Worm (Caenorhabditis elegans) whole organism, L4 larva: ENCODE data around the gene Y64G10A.10.

ENCODE experiments used
- F10B5.3 ChIP-seq: sonication (generic microtip); optimal IDR thresholded peaks from 2 replicates; lab custom pipeline; 2016; ENCODE audit warnings: mild to moderate bottlenecking, missing genetic modification characterization, missing compliant biosample characterization
- T26A8.4 ChIP-seq: fragments of 200-800 bp; sonication (Bioruptor generic); IDR thresholded peaks from 2 replicates; pipeline ENCODE4 v1.3.6; 2022; ENCODE audit warnings: missing genetic modification characterization, missing compliant biosample characterization
- Y75B8A.6 ChIP-seq: fragments of 200-800 bp; sonication (Bioruptor generic); IDR thresholded peaks from 2 replicates; pipeline ENCODE4 v1.3.6; 2022; ENCODE audit warnings: missing genetic modification reagents, missing genetic modification characterization, missing compliant biosample characterization
- aha-1 ChIP-seq: fragments of 150-350 bp; peaks from one replicate; lab custom pipeline; 2014; ENCODE audit warnings: missing biosample characterization, missing genetic modification characterization
- attf-4 ChIP-seq: sonication (generic microtip); optimal IDR thresholded peaks from 3 replicates; lab custom pipeline; 2017; ENCODE audit warnings: missing biosample characterization, missing genetic modification characterization
- ceh-44 ChIP-seq: fragments of 200-800 bp; sonication (Bioruptor generic); IDR thresholded peaks from 2 replicates; pipeline ENCODE4 v1.3.6; 2022; ENCODE audit warnings: missing genetic modification reagents, missing genetic modification characterization, missing compliant biosample characterization
- ceh-62 ChIP-seq: sonication (generic microtip); optimal IDR thresholded peaks from 2 replicates; lab custom pipeline; 2017; ENCODE audit warnings: missing biosample characterization, missing genetic modification characterization
- ces-1 ChIP-seq: fragments of 150-350 bp; sonication (generic microtip); optimal IDR thresholded peaks from 4 replicates; lab custom pipeline; 2014; ENCODE audit warnings: missing biosample characterization, missing genetic modification reagents, missing genetic modification characterization
- ctbp-1 ChIP-seq: fragments of 200-800 bp; sonication (Bioruptor generic); IDR thresholded peaks from 2 replicates; pipeline ENCODE4 v1.3.6; 2022; ENCODE audit warnings: missing genetic modification reagents, missing genetic modification characterization, missing compliant biosample characterization
- daf-12 ChIP-seq: fragments of 150-350 bp; optimal IDR thresholded peaks from 2 replicates; lab custom pipeline; 2014; ENCODE audit warnings: missing biosample characterization, missing genetic modification reagents, missing genetic modification characterization
- dpl-1 ChIP-seq: fragments of 150-350 bp; optimal IDR thresholded peaks from 2 replicates; lab custom pipeline; 2014; ENCODE audit warnings: missing biosample characterization, missing genetic modification reagents, missing genetic modification characterization
- egl-27 ChIP-seq: sonication (generic microtip); optimal IDR thresholded peaks from 3 replicates; lab custom pipeline; 2017; ENCODE audit warnings: missing biosample characterization, missing genetic modification reagents, missing genetic modification characterization
- egl-43 ChIP-seq: fragments of 200-800 bp; sonication (Bioruptor generic); IDR thresholded peaks from 2 replicates; pipeline ENCODE4 v1.3.6; 2022; ENCODE audit warnings: missing genetic modification reagents, missing genetic modification characterization, missing compliant biosample characterization
- hmg-1.1 ChIP-seq: fragments of 200-800 bp; sonication (Bioruptor generic); IDR thresholded peaks from 2 replicates; pipeline ENCODE4 v1.3.6; 2022; ENCODE audit warnings: missing genetic modification reagents, missing genetic modification characterization, missing compliant biosample characterization
- jun-1 ChIP-seq: fragments of 150-350 bp; optimal IDR thresholded peaks from 2 replicates; lab custom pipeline; 2014; ENCODE audit warnings: missing biosample characterization, missing genetic modification reagents, missing genetic modification characterization
- lin-13 ChIP-seq: fragments of 150-350 bp; optimal IDR thresholded peaks from 2 replicates; lab custom pipeline; 2014; ENCODE audit warnings: missing biosample characterization, missing genetic modification reagents, missing genetic modification characterization
- lin-29 ChIP-seq: fragments of 200-800 bp; sonication (Bioruptor generic); IDR thresholded peaks from 2 replicates; pipeline ENCODE4 v1.3.6; 2022; ENCODE audit warnings: missing genetic modification reagents, missing genetic modification characterization, missing compliant biosample characterization
- lin-38 ChIP-seq: fragments of 200-800 bp; sonication (Bioruptor generic); IDR thresholded peaks from 2 replicates; pipeline ENCODE4 v1.3.6; 2022; ENCODE audit warnings: missing genetic modification reagents, missing genetic modification characterization, missing compliant biosample characterization
- lin-39 ChIP-seq: fragments of 150-350 bp; optimal IDR thresholded peaks from 2 replicates; lab custom pipeline; 2014; ENCODE audit warnings: missing biosample characterization, missing genetic modification reagents, missing genetic modification characterization
- madf-5 ChIP-seq, 2 experiments: fragments of 200-800 bp; sonication (Bioruptor generic); IDR thresholded peaks; 2 replicates each; pipeline ENCODE4 v1.3.6; 2022; ENCODE audit warnings: missing compliant biosample characterization in 2 of 2, missing genetic modification characterization in 2 of 2
- mdl-1 ChIP-seq, 2 experiments: fragments of 150-350 bp in 1 of 2; sonication (generic microtip) in 1 of 2; optimal IDR thresholded peaks; 2 replicates each; lab custom pipeline; 2014 to 2017; ENCODE audit warnings: missing biosample characterization in 2 of 2, missing genetic modification characterization in 2 of 2
- mep-1 ChIP-seq: fragments of 150-350 bp; sonication (generic microtip); optimal IDR thresholded peaks from 3 replicates; lab custom pipeline; 2014; ENCODE audit warnings: missing biosample characterization, missing genetic modification characterization
- mxl-2 ChIP-seq: fragments of 200-800 bp; sonication (Bioruptor generic); conservative IDR thresholded peaks from 2 replicates; pipeline ENCODE4 v1.3.6; 2022; ENCODE audit warnings: missing genetic modification reagents, missing genetic modification characterization, missing compliant biosample characterization
- mxl-3 ChIP-seq: fragments of 200-800 bp; sonication (Bioruptor generic); optimal IDR thresholded peaks from 2 replicates; lab custom pipeline; 2018; ENCODE audit warnings: mild to moderate bottlenecking, missing genetic modification characterization, missing compliant biosample characterization
- nhr-10 ChIP-seq: fragments of 150-350 bp; optimal IDR thresholded peaks from 2 replicates; lab custom pipeline; 2014; ENCODE audit warnings: missing biosample characterization, missing genetic modification characterization
- nhr-11 ChIP-seq: fragments of 150-350 bp; optimal IDR thresholded peaks from 2 replicates; lab custom pipeline; 2014; ENCODE audit warnings: missing biosample characterization, missing genetic modification characterization
- nhr-41 ChIP-seq: fragments of 200-800 bp; sonication (Bioruptor generic); IDR thresholded peaks from 2 replicates; pipeline ENCODE4 v1.3.6; 2022; ENCODE audit warnings: missing genetic modification reagents, missing genetic modification characterization, missing compliant biosample characterization
- nhr-42 ChIP-seq: fragments of 200-800 bp; sonication (Bioruptor generic); IDR thresholded peaks from 2 replicates; pipeline ENCODE4 v1.3.6; 2022; ENCODE audit warnings: missing genetic modification characterization, missing compliant biosample characterization
- nhr-6 ChIP-seq: fragments of 150-350 bp; optimal IDR thresholded peaks from 2 replicates; lab custom pipeline; 2014; ENCODE audit warnings: missing biosample characterization, missing genetic modification characterization
- nhr-76 ChIP-seq: fragments of 150-350 bp; optimal IDR thresholded peaks from 2 replicates; lab custom pipeline; 2014; ENCODE audit warnings: missing biosample characterization, missing genetic modification characterization
- pqm-1 ChIP-seq: sonication (generic microtip); optimal IDR thresholded peaks from 2 replicates; lab custom pipeline; 2017; ENCODE audit warnings: missing biosample characterization, missing genetic modification characterization
- sdz-12 ChIP-seq: fragments of 200-800 bp; sonication (Bioruptor generic); optimal IDR thresholded peaks from 2 replicates; lab custom pipeline; 2018; ENCODE audit warnings: mild to moderate bottlenecking, missing genetic modification characterization, missing compliant biosample characterization
- set-16 ChIP-seq: fragments of 200-800 bp; sonication (Bioruptor generic); IDR thresholded peaks from 2 replicates; pipeline ENCODE4 v1.3.6; 2022; ENCODE audit warnings: missing genetic modification reagents, missing genetic modification characterization, missing compliant biosample characterization
- skn-1 ChIP-seq: fragments of 150-350 bp; optimal IDR thresholded peaks from 2 replicates; lab custom pipeline; 2014; ENCODE audit warnings: missing biosample characterization, missing genetic modification characterization
- snpc-1.2 ChIP-seq: fragments of 200-800 bp; sonication (Bioruptor generic); IDR thresholded peaks from 2 replicates; pipeline ENCODE4 v1.3.6; 2022; ENCODE audit warnings: missing genetic modification reagents, missing genetic modification characterization, missing compliant biosample characterization
- spr-1 ChIP-seq: sonication (generic microtip); optimal IDR thresholded peaks from 2 replicates; lab custom pipeline; 2016; ENCODE audit warnings: mild to moderate bottlenecking, missing genetic modification characterization, missing compliant biosample characterization
- tag-97 ChIP-seq: fragments of 200-800 bp; sonication (Bioruptor generic); IDR thresholded peaks from 2 replicates; pipeline ENCODE4 v1.3.6; 2022; ENCODE audit warnings: missing genetic modification characterization, missing compliant biosample characterization
- unc-130 ChIP-seq: sonication (generic microtip); optimal IDR thresholded peaks from 2 replicates; lab custom pipeline; 2016; ENCODE audit warnings: missing genetic modification reagents, missing genetic modification characterization, missing compliant biosample characterization
- unc-62 ChIP-seq, 3 experiments: fragments of 150-350 bp in 1 of 3; sonication (generic microtip); optimal IDR thresholded peaks in 2 of 3; peaks in 1 of 3; 1 replicate in 1 of 3; 2 replicates in 2 of 3; lab custom pipeline; 2014 to 2017; ENCODE audit warnings: missing biosample characterization in 3 of 3, missing genetic modification characterization in 3 of 3, missing genetic modification reagents in 3 of 3, missing genotype in 1 of 3
- vab-7 ChIP-seq: fragments of 200-800 bp; sonication (Bioruptor generic); IDR thresholded peaks from 2 replicates; pipeline ENCODE4 v1.3.6; 2022; ENCODE audit warnings: missing genetic modification reagents, missing genetic modification characterization, missing compliant biosample characterization
- zfp-2 ChIP-seq: sonication (generic microtip); optimal IDR thresholded peaks from 2 replicates; lab custom pipeline; 2016; ENCODE audit warnings: mild to moderate bottlenecking, missing genetic modification characterization, missing compliant biosample characterization
- zfp-3 ChIP-seq: fragments of 200-800 bp; sonication (Bioruptor generic); conservative IDR thresholded peaks from 2 replicates; pipeline ENCODE4 v1.3.6; 2022; ENCODE audit warnings: missing genetic modification reagents, missing genetic modification characterization, missing compliant biosample characterization
- zip-11 ChIP-seq: fragments of 200-800 bp; sonication (Bioruptor generic); IDR thresholded peaks from 2 replicates; pipeline ENCODE4 v1.3.6; 2022; ENCODE audit warnings: missing genetic modification characterization, missing compliant biosample characterization

Gene Y64G10A.10

DNA sequence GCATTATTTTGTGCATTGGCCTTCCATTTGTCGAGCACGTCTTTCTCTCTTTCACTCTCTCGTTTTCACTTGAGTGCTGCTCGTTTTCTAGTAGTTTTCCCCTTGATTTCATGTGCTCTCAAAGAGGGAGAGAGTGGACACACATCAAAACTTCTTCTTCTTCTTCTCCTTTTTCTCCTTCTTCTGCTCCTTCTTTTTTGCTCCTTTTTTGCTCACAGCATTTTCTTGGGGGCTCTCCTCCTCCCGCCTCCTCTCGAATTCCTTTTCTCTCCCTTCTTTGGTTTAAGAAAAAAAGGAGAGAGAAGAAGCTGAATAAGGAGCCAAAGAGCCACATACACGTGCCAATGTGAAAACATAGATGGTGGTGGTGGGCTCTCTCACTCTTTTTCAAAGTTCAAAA, 31.3 kb upstream of the Y64G10A.10 start (continued):
- no peak for TF ChIP-seq nhr-6 (tag; lab: Kevin White, UChicago)
- no peak for TF ChIP-seq mxl-3 (GFP tag; lab: Kevin White, UChicago)
- TF ChIP-seq ces-1 (GFP tag; lab: Kevin White, UChicago), result no peak
- no peak for TF ChIP-seq egl-43 (GFP tag; lab: Robert Waterston, UW)
- TF ChIP-seq pqm-1 (tag; lab: Kevin White, UChicago), result no peak
- no peak for TF ChIP-seq snpc-1.2 (GFP tag; lab: Robert Waterston, UW)
- TF ChIP-seq nhr-42, result no peak
- no peak for TF ChIP-seq skn-1
- TF ChIP-seq nhr-11 (tag; lab: Kevin White, UChicago), result peak; percentile 7
- 0 out of 2 replicates have a peak, but pooled peaks have one; percentile 61 for TF ChIP-seq ctbp-1
- no peak for TF ChIP-seq egl-27 (tag; lab: Kevin White, UChicago)
- no peak for TF ChIP-seq lin-29 (GFP tag; lab: Robert Waterston, UW)
- TF ChIP-seq madf-5 (GFP tag; IDR thresholded peaks at IDR 0.05; lab: Robert Waterston, UW), result no peak
- no peak for TF ChIP-seq zfp-3 (GFP tag; lab: Robert Waterston, UW)
- TF ChIP-seq unc-130, result no peak
- TF ChIP-seq vab-7 (GFP tag; lab: Robert Waterston, UW), result no peak
- no peak for TF ChIP-seq dpl-1 (GFP tag; lab: Kevin White, UChicago)
- TF ChIP-seq tag-97 (GFP tag; lab: Robert Waterston, UW), result no peak
- TF ChIP-seq set-16 (GFP tag; lab: Robert Waterston, UW), result no peak
- no peak for TF ChIP-seq ceh-62
- no peak for TF ChIP-seq nhr-41 (GFP tag; lab: Robert Waterston, UW)
- no peak for TF ChIP-seq F10B5.3 (tag; lab: Kevin White, UChicago)
- peak; percentile 54 for TF ChIP-seq mep-1 (tag; lab: Kevin White, UChicago)
- no peak for TF ChIP-seq spr-1 (tag; lab: Kevin White, UChicago)
- TF ChIP-seq unc-62 (GFP tag; optimal IDR thresholded peaks at IDR 0.05 in 1 of 2; lab: Kevin White, UChicago), result peak in 1 of 2 experiments; percentile 52
- TF ChIP-seq unc-62 (tag; optimal IDR thresholded peaks at IDR 0.05; lab: Kevin White, UChicago), result no peak
- no peak for TF ChIP-seq attf-4 (tag; lab: Kevin White, UChicago)
- TF ChIP-seq lin-39 (tag; lab: Kevin White, UChicago), result no peak
- no peak for TF ChIP-seq lin-13 (GFP tag; lab: Kevin White, UChicago)
- TF ChIP-seq sdz-12 (GFP tag; lab: Kevin White, UChicago), result no peak
- no peak for TF ChIP-seq lin-38 (GFP tag; lab: Robert Waterston, UW)
- peak; percentile 49 to 92 for TF ChIP-seq mdl-1 (tag; optimal IDR thresholded peaks at IDR 0.05; lab: Kevin White, UChicago)
- TF ChIP-seq jun-1, result no peak
- no peak for TF ChIP-seq mxl-2
- no peak for TF ChIP-seq ceh-44
- TF ChIP-seq hmg-1.1, result peak; percentile 44; the same call in 1 of the 2 replicates
- no peak for TF ChIP-seq nhr-10 (tag; lab: Kevin White, UChicago)
- TF ChIP-seq Y75B8A.6 (GFP tag; lab: Robert Waterston, UW), result no peak
- TF ChIP-seq zfp-2, result no peak
- no peak for TF ChIP-seq T26A8.4

DNA sequence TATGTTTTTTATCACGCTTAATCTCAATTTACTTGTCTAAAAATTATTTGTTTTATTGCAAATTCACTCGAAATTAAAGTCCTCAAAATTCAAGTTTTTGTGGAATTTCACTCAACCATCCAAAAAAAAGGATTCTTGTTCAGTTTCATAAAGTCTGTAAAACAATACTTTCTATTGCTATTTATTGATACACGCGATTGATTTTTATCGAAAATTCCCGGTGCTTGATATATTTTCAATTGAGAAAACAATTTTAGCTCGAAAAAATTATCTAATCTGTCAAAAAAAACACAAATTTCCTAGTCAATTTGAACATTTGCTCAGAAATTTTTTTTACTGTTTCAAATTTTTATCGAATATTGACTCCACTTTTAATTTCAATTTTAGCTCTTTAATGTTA, 28.7 kb upstream of the Y64G10A.10 start:
- peak; percentile 94 for TF ChIP-seq aha-1
- no peak for TF ChIP-seq pqm-1 (tag; lab: Kevin White, UChicago)
- TF ChIP-seq, all 104 proteins: peak for 1

- no peak for TF ChIP-seq nhr-10 (tag; lab: Kevin White, UChicago)
- no peak for TF ChIP-seq daf-12 (tag; lab: Kevin White, UChicago)
- TF ChIP-seq nhr-76 (tag; lab: Kevin White, UChicago), result no peak
- no peak for TF ChIP-seq sdz-12 (GFP tag; lab: Kevin White, UChicago)
- TF ChIP-seq lin-39 (tag; lab: Kevin White, UChicago), result no peak
- TF ChIP-seq zip-11 (GFP tag; lab: Robert Waterston, UW), result no peak
- no peak for TF ChIP-seq tag-97 (GFP tag; lab: Robert Waterston, UW)
- no peak for TF ChIP-seq egl-27 (tag; lab: Kevin White, UChicago)
These were observed 27.6 kb upstream of the Y64G10A.10 start for ce11 chrIV:14268882-14269281.
